Worm (Caenorhabditis elegans): ENCODE results near the gene cpar-1.

The cpar-1 gene

DNA sequence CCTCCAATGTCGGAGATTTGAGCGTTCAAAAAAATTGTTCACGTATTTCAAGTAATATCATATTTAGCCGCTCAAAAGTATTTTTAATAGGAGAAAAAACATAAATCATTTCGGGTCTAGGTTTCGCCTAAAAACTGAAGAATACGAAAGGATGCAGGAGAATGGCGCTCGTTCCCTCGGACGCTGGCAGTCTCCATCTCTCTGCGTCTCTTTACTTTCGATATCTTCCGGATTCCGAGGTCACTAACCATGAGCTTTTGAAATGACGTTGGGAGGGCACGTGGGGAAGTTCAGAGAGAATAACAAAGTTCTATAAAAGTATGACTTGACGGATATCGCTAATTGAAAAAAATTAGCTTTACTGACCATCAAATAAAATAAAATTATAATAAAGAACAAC, 42.9 kb upstream of the cpar-1 start (continued):
- 0 out of 2 replicates have a peak, but pooled peaks have one; percentile 43 for TF ChIP-seq lim-7 (GFP tag; IDR thresholded peaks at IDR 0.05)
- peak; percentile 30; the same call in 1 of the 2 replicates for TF ChIP-seq arid-1 (GFP tag; conservative IDR thresholded peaks at IDR 0.05)
- peak in 1 of 2 experiments; percentile 62 for TF ChIP-seq lsy-2 (tag; optimal IDR thresholded peaks at IDR 0.05)
- no peak for TF ChIP-seq mes-2 (tag; optimal IDR thresholded peaks at IDR 0.05; ENCODE audit: poor library complexity, severe bottlenecking)
- no peak for TF ChIP-seq T26A8.4 (GFP tag; IDR thresholded peaks at IDR 0.05)
- no peak for TF ChIP-seq nhr-25 (tag; optimal IDR thresholded peaks at IDR 0.05; ENCODE audit: borderline replicate concordance, insufficient read depth)
- peak; percentile 3 for TF ChIP-seq mep-1 (tag; optimal IDR thresholded peaks at IDR 0.05)
- TF ChIP-seq madf-5 (GFP tag; IDR thresholded peaks at IDR 0.05): no peak
- no peak for TF ChIP-seq daf-19 (GFP tag; conservative IDR thresholded peaks at IDR 0.05)
- peak; percentile 24 to 76 for TF ChIP-seq mdl-1 (tag; optimal IDR thresholded peaks at IDR 0.05)
- no peak for TF ChIP-seq nhr-41 (GFP tag; IDR thresholded peaks at IDR 0.05)
- TF ChIP-seq skn-1 (tag; optimal IDR thresholded peaks at IDR 0.05): no peak
- TF ChIP-seq F37D6.2 (tag; optimal IDR thresholded peaks at IDR 0.05): no peak
- TF ChIP-seq dmd-8 (GFP tag; IDR thresholded peaks at IDR 0.05): no peak
- no peak for TF ChIP-seq Y105C5A.15 (GFP tag; IDR thresholded peaks at IDR 0.05)
- no peak for TF ChIP-seq snpc-4 (tag; optimal IDR thresholded peaks at IDR 0.05)
- TF ChIP-seq saeg-2 (GFP tag; IDR thresholded peaks at IDR 0.05): no peak
- TF ChIP-seq lin-39 (tag; optimal IDR thresholded peaks at IDR 0.05): no peak
- TF ChIP-seq set-16 (GFP tag; IDR thresholded peaks at IDR 0.05): no peak
- no peak for TF ChIP-seq lir-3 (tag; optimal IDR thresholded peaks at IDR 0.05)
- no peak for TF ChIP-seq zag-1 (tag; optimal IDR thresholded peaks at IDR 0.05)
- peak; percentile 90 for TF ChIP-seq hlh-30 (tag; optimal IDR thresholded peaks at IDR 0.05; ENCODE audit: insufficient read depth)
- TF ChIP-seq unc-130 (GFP tag; optimal IDR thresholded peaks at IDR 0.05): no peak
- TF ChIP-seq hmg-1.1 (GFP tag; IDR thresholded peaks at IDR 0.05): no peak
- TF ChIP-seq nhr-10 (tag; optimal IDR thresholded peaks at IDR 0.05): no peak
- no peak for TF ChIP-seq nhr-6 (tag; optimal IDR thresholded peaks at IDR 0.05)
- no peak for TF ChIP-seq php-3 (GFP tag; IDR thresholded peaks at IDR 0.05)
- TF ChIP-seq hif-1 (tag; optimal IDR thresholded peaks at IDR 0.05): no peak
- no peak for TF ChIP-seq F44E2.7 (GFP tag; IDR thresholded peaks at IDR 0.05)
- TF ChIP-seq ctbp-1 (GFP tag; IDR thresholded peaks at IDR 0.05): no peak
- no peak for TF ChIP-seq lin-15B (tag; optimal IDR thresholded peaks at IDR 0.05)
- TF ChIP-seq lin-29 (GFP tag; IDR thresholded peaks at IDR 0.05): no peak
- TF ChIP-seq zip-2 (tag; optimal IDR thresholded peaks at IDR 0.05): no peak
- TF ChIP-seq nhr-48 (tag; optimal IDR thresholded peaks at IDR 0.05): no peak
- no peak for TF ChIP-seq dmd-6 (GFP tag; IDR thresholded peaks at IDR 0.05)
- no peak for TF ChIP-seq egl-27 (tag; optimal IDR thresholded peaks at IDR 0.05)
- TF ChIP-seq fos-1 (tag; optimal IDR thresholded peaks at IDR 0.05): no peak
- peak; percentile 55 for TF ChIP-seq lin-38 (GFP tag; IDR thresholded peaks at IDR 0.05)
- no peak for TF ChIP-seq spr-1 (tag; optimal IDR thresholded peaks at IDR 0.05)
- TF ChIP-seq lin-13 (GFP tag; optimal IDR thresholded peaks at IDR 0.05): peak; percentile 18
- no peak for TF ChIP-seq daf-12 (tag; optimal IDR thresholded peaks at IDR 0.05)
- TF ChIP-seq ceh-82 (tag; optimal IDR thresholded peaks at IDR 0.05): no peak
- TF ChIP-seq aha-1 (tag): no peak
- no peak for TF ChIP-seq dmd-9 (GFP tag; IDR thresholded peaks at IDR 0.05)
- no peak for TF ChIP-seq F26F4.8 (GFP tag; conservative IDR thresholded peaks at IDR 0.05)
- no peak for TF ChIP-seq cey-2 (tag; optimal IDR thresholded peaks at IDR 0.05; ENCODE audit: borderline replicate concordance, insufficient read depth)
- TF ChIP-seq rbr-2 (tag; optimal IDR thresholded peaks at IDR 0.05): no peak
- TF ChIP-seq jun-1 (tag; optimal IDR thresholded peaks at IDR 0.05): no peak
- TF ChIP-seq zip-11 (GFP tag; IDR thresholded peaks at IDR 0.05): no peak
- TF ChIP-seq gei-8 (GFP tag; optimal IDR thresholded peaks at IDR 0.05): no peak
- no peak for TF ChIP-seq ZK546.5 (tag; optimal IDR thresholded peaks at IDR 0.05)
- no peak for TF ChIP-seq nhr-102 (tag; optimal IDR thresholded peaks at IDR 0.05)

All from whole organism, L4 larva.